Fruit fly (Drosophila melanogaster) whole organism, prepupa: Measurements from ENCODE around the gene alphaKap4.

Experiments used
- CG3919 ChIP-seq: fragments of 200-800 bp; sonication (Bioruptor generic); optimal IDR thresholded peaks from 3 replicates; lab custom pipeline; 2016; ENCODE audit warnings: missing biosample characterization, missing genetic modification characterization
- CG8119 ChIP-seq: fragments of 200-800 bp; sonication (Bioruptor generic); IDR thresholded peaks from 3 replicates; pipeline ENCODE4 v1.3.6; 2022; ENCODE audit warnings: missing biosample characterization, missing genetic modification characterization
- Gug ChIP-seq: fragments of 200-800 bp; sonication (Bioruptor generic); IDR thresholded peaks from 2 replicates; pipeline ENCODE4 v1.3.6; 2022; ENCODE audit warnings: missing biosample characterization, missing genetic modification characterization
- OdsH ChIP-seq: fragments of 200-800 bp; sonication (Bioruptor generic); optimal IDR thresholded peaks from 3 replicates; lab custom pipeline; 2016; ENCODE audit warnings: missing biosample characterization, missing genetic modification characterization
- ss ChIP-seq, 2 experiments: fragments of 200-800 bp; sonication (Bioruptor generic); optimal IDR thresholded peaks; 2 replicates in 1 of 2; 3 replicates in 1 of 2; lab custom pipeline; 2017 to 2018; ENCODE audit warnings: mild to moderate bottlenecking in 2 of 2, missing biosample characterization in 2 of 2, missing genetic modification characterization in 2 of 2, moderate library complexity in 1 of 2

DNA sequence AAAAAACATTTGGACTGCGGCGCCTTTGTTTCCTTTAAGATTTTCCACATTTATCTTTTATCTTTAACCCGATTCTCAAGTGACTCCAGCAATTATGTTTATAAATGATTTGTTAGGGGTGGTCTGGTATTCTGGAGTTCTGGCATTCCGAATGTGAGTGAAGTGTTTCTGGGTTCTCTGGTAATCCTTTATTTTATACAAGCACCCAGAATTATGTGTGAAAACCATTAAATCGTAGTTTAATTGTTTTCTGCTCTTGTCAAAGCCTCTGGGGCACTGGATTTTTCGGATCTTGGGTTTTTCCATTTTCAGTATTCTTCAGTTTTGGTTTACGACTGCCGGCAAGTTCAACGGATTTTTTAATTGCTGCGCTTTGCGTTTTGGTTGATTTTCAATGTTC lies 31.4 kb downstream of the alphaKap4 start:
- TF ChIP-seq ss (GFP tag; optimal IDR thresholded peaks at IDR 0.05; lab: Kevin White, UChicago) (no peak), OdsH (no peak), CG3919 (no peak), Gug (GFP tag; lab: Robert Waterston, UW) (no peak), CG8119 (no peak)
